Worm (Caenorhabditis elegans): ENCODE measurements around the gene inpp-5K.
A peak's percentile ranks its signal among the peaks of the same experiment; 100 is the strongest.

Gene inpp-5K

DNA sequence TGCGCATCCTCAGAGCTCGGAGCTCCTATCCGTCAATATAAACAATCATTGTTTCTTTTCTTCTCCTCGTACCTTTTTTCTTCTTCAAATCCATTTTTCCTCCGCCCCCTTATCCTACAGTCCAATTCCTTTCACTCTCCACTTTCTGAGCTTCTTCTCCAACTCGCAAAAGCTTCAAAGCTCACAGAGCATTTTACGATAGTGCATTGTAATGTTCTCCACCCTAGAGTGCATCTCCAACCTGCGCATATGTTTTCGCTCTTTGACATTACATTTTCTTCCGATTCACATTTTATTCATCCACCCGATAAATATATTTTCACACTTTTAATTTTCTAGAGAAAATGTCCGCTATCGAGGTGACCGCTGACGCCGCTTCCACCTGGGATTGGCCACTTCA, 23.4 kb downstream of the inpp-5K start, which contains the start of gene hsp-12.2:
hsp-12.2 (plus strand) TSS at position 301 of the 400 bp plus-strand sequence.
- no peak for TF ChIP-seq Y22D7AL.16 (tag; optimal IDR thresholded peaks at IDR 0.05)
- TF ChIP-seq che-1 (tag; optimal IDR thresholded peaks at IDR 0.05): no peak
- no peak for TF ChIP-seq pag-3 (tag; optimal IDR thresholded peaks at IDR 0.05; ENCODE audit: borderline replicate concordance)
- TF ChIP-seq pha-4 (tag; optimal IDR thresholded peaks at IDR 0.05): no peak
- no peak for TF ChIP-seq sdc-2 (tag; optimal IDR thresholded peaks at IDR 0.05)
- TF ChIP-seq K02D7.2 (tag; optimal IDR thresholded peaks at IDR 0.05): no peak
- no peak for TF ChIP-seq fax-1 (tag; optimal IDR thresholded peaks at IDR 0.05)
- no peak for TF ChIP-seq hlh-15 (tag; optimal IDR thresholded peaks at IDR 0.05)
- no peak for TF ChIP-seq ceh-45 (GFP tag; IDR thresholded peaks at IDR 0.05)
- no peak for TF ChIP-seq eyg-1 (tag; optimal IDR thresholded peaks at IDR 0.05)
- TF ChIP-seq C38D4.7 (GFP tag; optimal IDR thresholded peaks at IDR 0.05): no peak
- TF ChIP-seq gmeb-2 (tag; optimal IDR thresholded peaks at IDR 0.05): no peak
- TF ChIP-seq mec-3 (tag; optimal IDR thresholded peaks at IDR 0.05; ENCODE audit: borderline replicate concordance): no peak
- no peak for TF ChIP-seq ceh-22 (tag; optimal IDR thresholded peaks at IDR 0.05)
- TF ChIP-seq ceh-34 (tag; optimal IDR thresholded peaks at IDR 0.05): no peak
- no peak for TF ChIP-seq pat-9 (tag; optimal IDR thresholded peaks at IDR 0.05)
- TF ChIP-seq ztf-16 (tag; optimal IDR thresholded peaks at IDR 0.05): no peak
- no peak for TF ChIP-seq nhr-232 (tag; optimal IDR thresholded peaks at IDR 0.05)
- no peak for TF ChIP-seq fkh-6 (tag; optimal IDR thresholded peaks at IDR 0.05)
- no peak for TF ChIP-seq hlh-30 (tag; optimal IDR thresholded peaks at IDR 0.05; ENCODE audit: insufficient read depth)

DNA sequence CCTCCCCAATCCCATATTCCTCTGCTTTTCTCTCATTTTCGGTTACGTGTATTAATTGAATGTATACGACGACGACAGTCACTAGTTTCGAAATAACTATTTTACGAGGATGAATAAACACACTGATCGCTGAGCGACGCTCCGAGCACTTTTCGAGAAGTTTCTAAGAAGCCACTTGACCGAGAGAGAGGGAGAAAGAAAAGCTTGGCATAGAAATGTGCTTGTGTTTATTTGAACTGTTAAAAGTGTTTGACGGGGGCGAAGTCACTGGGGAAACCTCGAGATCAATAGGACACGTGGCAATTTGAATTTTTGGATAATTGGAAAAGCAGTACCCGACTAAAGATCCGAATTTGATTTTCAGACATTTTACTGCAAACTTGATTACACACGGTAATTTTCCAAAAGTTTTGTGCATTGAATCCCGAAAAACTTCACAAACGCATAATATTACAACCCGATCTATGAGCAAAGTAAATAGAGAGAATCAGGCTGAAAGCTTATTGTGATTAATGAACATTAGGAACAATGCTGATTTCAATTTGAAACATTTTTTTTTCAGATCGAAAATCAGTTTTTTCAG, 24.5 kb downstream of the inpp-5K start:
- TF ChIP-seq hlh-30 (tag; optimal IDR thresholded peaks at IDR 0.05; ENCODE audit: insufficient read depth) (peak; percentile 33), ceh-22 (tag; optimal IDR thresholded peaks at IDR 0.05) (peak; percentile 61), ama-1 (optimal IDR thresholded peaks at IDR 0.05) (peak; percentile 24), tbx-7 (tag; optimal IDR thresholded peaks at IDR 0.05) (no peak), lim-6 (tag; optimal IDR thresholded peaks at IDR 0.05) (no peak), unc-42 (tag; optimal IDR thresholded peaks at IDR 0.05) (no peak), nfya-1 (tag; optimal IDR thresholded peaks at IDR 0.05) (peak; percentile 7), pax-1 (tag; optimal IDR thresholded peaks at IDR 0.05) (peak; percentile 73), elt-4 (tag; optimal IDR thresholded peaks at IDR 0.05) (no peak)

DNA sequence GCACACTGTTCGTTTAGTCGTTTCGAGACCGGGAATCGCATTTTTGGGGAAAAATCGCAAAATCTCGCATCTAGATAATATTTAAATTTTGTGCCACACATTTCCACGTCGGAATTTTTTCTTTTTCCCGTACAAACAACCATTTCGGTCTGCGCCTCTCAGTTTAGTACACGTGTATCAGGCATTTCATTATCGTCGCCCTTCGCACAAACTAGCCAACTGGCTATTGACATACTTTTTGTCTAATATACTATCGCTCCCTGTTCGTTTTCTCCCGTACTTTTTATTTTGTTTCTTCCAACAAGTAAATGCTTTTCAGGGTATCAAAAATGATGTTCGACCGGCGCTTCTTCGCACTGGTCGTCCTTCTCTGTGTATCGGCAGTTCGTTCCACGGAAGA, 27.8 kb downstream of the inpp-5K start, which contains the start of gene C14B9.2:
C14B9.2 (plus strand) TSS at position 320 of the 400 bp plus-strand sequence.
- TF ChIP-seq ref-2 (tag; optimal IDR thresholded peaks at IDR 0.05) (no peak), Y22D7AL.16 (tag; optimal IDR thresholded peaks at IDR 0.05) (no peak), mec-3 (tag; optimal IDR thresholded peaks at IDR 0.05; ENCODE audit: borderline replicate concordance) (no peak), elt-4 (tag; optimal IDR thresholded peaks at IDR 0.05) (no peak), ceh-34 (tag; optimal IDR thresholded peaks at IDR 0.05) (no peak), pag-3 (tag; optimal IDR thresholded peaks at IDR 0.05; ENCODE audit: borderline replicate concordance) (no peak)

DNA sequence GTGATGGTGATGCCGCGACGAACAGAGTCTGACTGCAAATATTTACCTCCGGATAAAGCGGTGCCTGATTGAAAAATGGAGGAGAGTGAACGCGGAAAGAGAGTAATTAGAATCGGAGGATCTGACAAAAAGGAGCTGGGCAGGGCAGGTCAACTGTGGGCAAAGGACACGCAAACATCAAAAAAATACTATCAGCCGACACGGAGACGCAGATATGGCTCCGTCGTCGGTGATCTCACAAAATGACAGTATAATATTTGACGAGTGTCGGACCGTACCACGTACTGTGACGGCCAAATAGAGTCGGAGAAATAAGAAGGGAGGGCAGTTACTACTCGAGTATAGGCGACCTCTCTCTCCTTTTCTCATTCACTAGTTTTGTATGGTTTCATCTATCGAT, 28.6 kb downstream of the inpp-5K start:
- peak; percentile 2 for TF ChIP-seq tbx-2 (tag; optimal IDR thresholded peaks at IDR 0.05)
- no peak for TF ChIP-seq ceh-34 (tag; optimal IDR thresholded peaks at IDR 0.05)
- TF ChIP-seq mec-3 (tag; optimal IDR thresholded peaks at IDR 0.05; ENCODE audit: borderline replicate concordance): no peak
- TF ChIP-seq elt-2 (tag; optimal IDR thresholded peaks at IDR 0.05): no peak
- no peak for TF ChIP-seq dve-1 (tag; optimal IDR thresholded peaks at IDR 0.05)
- TF ChIP-seq pha-2 (tag; optimal IDR thresholded peaks at IDR 0.05): peak; percentile 32
- no peak for TF ChIP-seq hlh-6 (tag; optimal IDR thresholded peaks at IDR 0.05)

DNA sequence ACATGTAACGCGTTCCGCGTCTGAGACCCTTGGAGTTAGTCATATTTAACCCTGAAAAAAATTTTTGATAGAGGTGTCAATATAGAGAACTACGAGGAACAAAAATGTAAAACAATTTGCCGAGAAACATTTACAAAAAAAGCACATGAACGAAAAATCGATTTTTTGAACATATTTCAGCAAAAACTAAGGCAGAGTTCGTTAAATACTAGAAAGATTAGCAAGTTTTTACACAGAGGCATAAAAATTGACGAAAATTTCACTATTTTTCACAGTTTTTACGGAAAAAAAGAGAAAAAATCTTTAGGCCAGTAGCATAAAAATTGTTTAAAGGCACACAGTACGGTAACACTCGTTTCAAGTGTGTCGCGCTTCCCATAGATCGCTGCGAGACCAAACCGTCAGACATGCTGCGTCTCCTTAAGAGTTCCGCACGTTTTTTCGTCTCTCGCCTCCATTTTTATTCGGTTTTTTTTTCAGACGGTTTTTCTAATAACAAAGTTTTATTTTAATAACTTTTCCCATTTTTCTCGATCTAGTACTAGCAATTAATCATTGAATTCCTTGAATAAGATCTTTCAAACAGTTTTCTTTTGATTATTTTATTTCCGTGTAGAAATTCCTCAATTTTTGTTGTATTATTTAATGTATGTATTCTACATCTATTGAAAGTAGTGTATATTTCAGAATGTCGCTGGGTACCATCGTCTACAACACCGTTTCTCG, 30.8 kb downstream of the inpp-5K start, which contains the start of the genes rpl-21 and C14B9.10:
rpl-21 (minus strand) TSS at position 51 of the 726 bp plus-strand sequence.
C14B9.10 (plus strand) TSS at position 676 of the 726 bp plus-strand sequence.
- no peak for TF ChIP-seq pag-3 (tag; optimal IDR thresholded peaks at IDR 0.05; ENCODE audit: borderline replicate concordance)
- TF ChIP-seq ceh-34 (tag; optimal IDR thresholded peaks at IDR 0.05): no peak
- peak; percentile 23 for TF ChIP-seq elt-2 (tag; optimal IDR thresholded peaks at IDR 0.05)
- peak; percentile 73 for TF ChIP-seq unc-55 (GFP tag; optimal IDR thresholded peaks at IDR 0.05)
- TF ChIP-seq pros-1 (tag; optimal IDR thresholded peaks at IDR 0.05): no peak
- peak; percentile 49 for TF ChIP-seq tbx-2 (tag; optimal IDR thresholded peaks at IDR 0.05)
- no peak for TF ChIP-seq ztf-16 (tag; optimal IDR thresholded peaks at IDR 0.05)
- TF ChIP-seq unc-42 (tag; optimal IDR thresholded peaks at IDR 0.05): peak; percentile 61
- TF ChIP-seq ceh-31 (tag; optimal IDR thresholded peaks at IDR 0.05): peak; percentile 64
- TF ChIP-seq dve-1 (tag; optimal IDR thresholded peaks at IDR 0.05): peak; percentile 28
- TF ChIP-seq ceh-18 (tag; optimal IDR thresholded peaks at IDR 0.05): peak; percentile 27
- no peak for TF ChIP-seq pqm-1 (tag; optimal IDR thresholded peaks at IDR 0.05)
- no peak for TF ChIP-seq ets-4 (tag; optimal IDR thresholded peaks at IDR 0.05)
- TF ChIP-seq hlh-13 (GFP tag; optimal IDR thresholded peaks at IDR 0.05): no peak
- no peak for TF ChIP-seq K02D7.2 (tag; optimal IDR thresholded peaks at IDR 0.05)
- TF ChIP-seq che-1 (tag; optimal IDR thresholded peaks at IDR 0.05): no peak
- TF ChIP-seq eyg-1 (tag; optimal IDR thresholded peaks at IDR 0.05): no peak
- no peak for TF ChIP-seq ceh-14 (tag; optimal IDR thresholded peaks at IDR 0.05)
- no peak for TF ChIP-seq sdc-2 (tag; optimal IDR thresholded peaks at IDR 0.05)
- no peak for TF ChIP-seq pax-1 (tag; optimal IDR thresholded peaks at IDR 0.05)
- TF ChIP-seq nfya-1 (tag; optimal IDR thresholded peaks at IDR 0.05): peak; percentile 92
- TF ChIP-seq hlh-30 (tag; optimal IDR thresholded peaks at IDR 0.05; ENCODE audit: insufficient read depth): peak; percentile 46
